Worm (Caenorhabditis elegans) whole organism, L1 larva: ENCODE results near the gene dlc-2.

Experiments used
- nhr-11 ChIP-seq: fragments of 150-350 bp; optimal IDR thresholded peaks from 2 replicates; lab custom pipeline; 2014; ENCODE audit warnings: missing biosample characterization, missing genetic modification characterization
- nhr-237 ChIP-seq: fragments of 150-350 bp; optimal IDR thresholded peaks from 2 replicates; lab custom pipeline; 2014; ENCODE audit warnings: missing biosample characterization, missing genetic modification characterization

ce11 chrIV:12157915-12158314, 46.5 kb upstream of the dlc-2 start:
- no peak for TF ChIP-seq nhr-11 (tag; lab: Kevin White, UChicago)
- no peak for TF ChIP-seq nhr-237
